Worm (Caenorhabditis elegans) whole organism, L1 larva: ENCODE measurements around the gene efhc-1.

Experiments used
- C04F5.9 ChIP-seq: sonication (generic microtip); optimal IDR thresholded peaks from 2 replicates; lab custom pipeline; 2016; ENCODE audit warnings: missing genetic modification characterization, missing compliant biosample characterization
- C34B4.2 ChIP-seq: sonication (generic microtip); optimal IDR thresholded peaks from 2 replicates; lab custom pipeline; 2017; ENCODE audit warnings: mild to moderate bottlenecking, missing genetic modification characterization, missing compliant biosample characterization
- alr-1 ChIP-seq: fragments of 200-800 bp; sonication (Bioruptor generic); optimal IDR thresholded peaks from 2 replicates; lab custom pipeline; 2018; ENCODE audit warnings: borderline replicate concordance, mild to moderate bottlenecking, missing genetic modification characterization, missing compliant biosample characterization
- blmp-1 ChIP-seq: fragments of 150-350 bp; optimal IDR thresholded peaks from 2 replicates; lab custom pipeline; 2014; ENCODE audit warnings: missing biosample characterization, missing genetic modification characterization
- ceh-82 ChIP-seq, 3 experiments: fragments of 150-350 bp in 1 of 3; sonication (generic microtip) in 2 of 3; optimal IDR thresholded peaks; 2 replicates each; lab custom pipeline; 2014 to 2017; ENCODE audit warnings: missing biosample characterization in 3 of 3, missing genetic modification characterization in 3 of 3
- ceh-88 ChIP-seq: fragments of 200-800 bp; sonication (Bioruptor generic); IDR thresholded peaks from 2 replicates; pipeline ENCODE4 v1.3.6; 2022; ENCODE audit warnings: missing genetic modification characterization, missing compliant biosample characterization
- ceh-90 ChIP-seq: sonication (generic microtip); optimal IDR thresholded peaks from 2 replicates; lab custom pipeline; 2016; ENCODE audit warnings: missing genetic modification characterization, missing compliant biosample characterization
- dpl-1 ChIP-seq, 3 experiments: fragments of 150-350 bp in 2 of 3; sonication (generic microtip) in 1 of 3; optimal IDR thresholded peaks; 2 replicates each; lab custom pipeline; 2014 to 2017; ENCODE audit warnings: missing biosample characterization in 3 of 3, missing genetic modification characterization in 3 of 3, missing genetic modification reagents in 3 of 3
- efl-1 ChIP-seq, 4 experiments: fragments of 150-350 bp; optimal IDR thresholded peaks in 3 of 4; peaks in 1 of 4; 1 replicate in 1 of 4; 2 replicates in 3 of 4; lab custom pipeline; 2014; ENCODE audit warnings: missing biosample characterization in 2 of 4, missing genetic modification characterization in 2 of 4, missing genetic modification reagents in 2 of 4
- egl-13 ChIP-seq: sonication (generic microtip); optimal IDR thresholded peaks from 2 replicates; lab custom pipeline; 2016; ENCODE audit warnings: missing genotype, missing genetic modification reagents, missing genetic modification characterization, missing compliant biosample characterization
- elt-2 ChIP-seq: sonication (generic microtip); optimal IDR thresholded peaks from 2 replicates; lab custom pipeline; 2016; ENCODE audit warnings: missing genetic modification characterization, mild to moderate bottlenecking, inconsistent platforms, missing compliant biosample characterization, missing genetic modification reagents
- elt-3 ChIP-seq, 6 experiments: fragments of 150-350 bp in 1 of 6; sonication (generic microtip); optimal IDR thresholded peaks; 2 replicates each; lab custom pipeline; 2017 to 2018; ENCODE audit warnings: missing biosample characterization in 6 of 6, missing genetic modification characterization in 6 of 6, inconsistent platforms in 1 of 6
- ets-5 ChIP-seq: fragments of 200-800 bp; sonication (Bioruptor generic); IDR thresholded peaks from 2 replicates; pipeline ENCODE4 v1.3.6; 2022; ENCODE audit warnings: missing genetic modification characterization, missing compliant biosample characterization
- fkh-10 ChIP-seq: sonication (generic microtip); optimal IDR thresholded peaks from 2 replicates; lab custom pipeline; 2017; ENCODE audit warnings: missing biosample characterization, missing genetic modification reagents, missing genetic modification characterization
- fkh-4 ChIP-seq: sonication (generic microtip); optimal IDR thresholded peaks from 2 replicates; lab custom pipeline; 2016; ENCODE audit warnings: missing compliant biosample characterization, missing genetic modification characterization, borderline replicate concordance
- grh-1 ChIP-seq: fragments of 200-800 bp; sonication (Bioruptor generic); IDR thresholded peaks from 2 replicates; pipeline ENCODE4 v1.3.6; 2022; ENCODE audit warnings: missing genetic modification reagents, missing genetic modification characterization, missing compliant biosample characterization
- hlh-17 ChIP-seq: fragments of 200-800 bp; sonication (Bioruptor generic); optimal IDR thresholded peaks from 2 replicates; lab custom pipeline; 2018; ENCODE audit warnings: missing genetic modification characterization, mild to moderate bottlenecking, missing compliant biosample characterization, moderate library complexity, borderline replicate concordance
- hlh-4 ChIP-seq: sonication (generic microtip); optimal IDR thresholded peaks from 2 replicates; lab custom pipeline; 2016; ENCODE audit warnings: mild to moderate bottlenecking, missing genetic modification characterization, missing compliant biosample characterization
- isw-1 ChIP-seq: fragments of 200-800 bp; sonication (Bioruptor generic); IDR thresholded peaks from 2 replicates; pipeline ENCODE4 v1.3.6; 2022; ENCODE audit warnings: missing genetic modification characterization, missing compliant biosample characterization
- jun-1 ChIP-seq: fragments of 150-350 bp; optimal IDR thresholded peaks from 2 replicates; lab custom pipeline; 2014; ENCODE audit warnings: missing biosample characterization, missing genetic modification reagents, missing genetic modification characterization
- lin-13 ChIP-seq: fragments of 150-350 bp; optimal IDR thresholded peaks from 2 replicates; lab custom pipeline; 2014; ENCODE audit warnings: missing biosample characterization, missing genetic modification reagents, missing genetic modification characterization
- lin-35 ChIP-seq, 2 experiments: fragments of 150-350 bp; optimal IDR thresholded peaks; 2 replicates each; lab custom pipeline; 2014; ENCODE audit warnings: missing biosample characterization in 2 of 2, missing genetic modification characterization in 2 of 2, missing genetic modification reagents in 2 of 2
- lsy-2 ChIP-seq, 2 experiments: fragments of 150-350 bp; optimal IDR thresholded peaks; 2 replicates each; lab custom pipeline; 2014; ENCODE audit warnings: missing biosample characterization in 2 of 2, missing genetic modification characterization in 2 of 2
- mab-9 ChIP-seq: fragments of 200-800 bp; sonication (Bioruptor generic); IDR thresholded peaks from 2 replicates; pipeline ENCODE4 v1.3.6; 2022; ENCODE audit warnings: missing genetic modification reagents, missing genetic modification characterization, missing compliant biosample characterization
- mdl-1 ChIP-seq, 2 experiments: fragments of 150-350 bp; optimal IDR thresholded peaks; 2 replicates each; lab custom pipeline; 2014 to 2017; ENCODE audit warnings: missing biosample characterization in 2 of 2, missing genetic modification characterization in 2 of 2, inconsistent platforms in 1 of 2
- nhr-11 ChIP-seq: fragments of 150-350 bp; optimal IDR thresholded peaks from 2 replicates; lab custom pipeline; 2014; ENCODE audit warnings: missing biosample characterization, missing genetic modification characterization
- nhr-12 ChIP-seq: sonication (generic microtip); optimal IDR thresholded peaks from 2 replicates; lab custom pipeline; 2017; ENCODE audit warnings: missing biosample characterization, missing genetic modification characterization
- nhr-237 ChIP-seq: fragments of 150-350 bp; optimal IDR thresholded peaks from 2 replicates; lab custom pipeline; 2014; ENCODE audit warnings: missing biosample characterization, missing genetic modification characterization
- nhr-47 ChIP-seq: sonication (generic microtip); optimal IDR thresholded peaks from 2 replicates; lab custom pipeline; 2016; ENCODE audit warnings: mild to moderate bottlenecking, missing genetic modification characterization, moderate library complexity, missing compliant biosample characterization
- nhr-77 ChIP-seq: fragments of 150-350 bp; optimal IDR thresholded peaks from 2 replicates; lab custom pipeline; 2014; ENCODE audit warnings: missing biosample characterization, missing genetic modification characterization
- nhr-85 ChIP-seq: sonication (generic microtip); peaks from one replicate; lab custom pipeline; 2016; ENCODE audit warnings: missing genetic modification characterization, inconsistent platforms, missing compliant biosample characterization
- pag-3 ChIP-seq: sonication (generic microtip); optimal IDR thresholded peaks from 2 replicates; lab custom pipeline; 2017; ENCODE audit warnings: missing genetic modification characterization, mild to moderate bottlenecking, missing compliant biosample characterization, antibody characterized with exemption, borderline replicate concordance; ENCODE audit not compliant: insufficient read depth
- pax-3 ChIP-seq: fragments of 200-800 bp; sonication (Bioruptor generic); optimal IDR thresholded peaks from 2 replicates; lab custom pipeline; 2018; ENCODE audit warnings: mild to moderate bottlenecking, missing genetic modification characterization, moderate library complexity, missing compliant biosample characterization
- pqm-1 ChIP-seq: sonication (generic microtip); optimal IDR thresholded peaks from 3 replicates; lab custom pipeline; 2017; ENCODE audit warnings: missing biosample characterization, missing genetic modification characterization
- skn-1 ChIP-seq: fragments of 150-350 bp; optimal IDR thresholded peaks from 2 replicates; lab custom pipeline; 2014; ENCODE audit warnings: missing biosample characterization, missing genetic modification characterization
- sox-4 ChIP-seq: sonication (generic microtip); optimal IDR thresholded peaks from 2 replicates; lab custom pipeline; 2016; ENCODE audit warnings: missing genetic modification characterization, missing compliant biosample characterization
- sptf-1 ChIP-seq: fragments of 150-350 bp; optimal IDR thresholded peaks from 2 replicates; lab custom pipeline; 2014; ENCODE audit warnings: missing biosample characterization, missing genetic modification characterization
- zag-1 ChIP-seq: fragments of 150-350 bp; optimal IDR thresholded peaks from 2 replicates; lab custom pipeline; 2014; ENCODE audit warnings: missing biosample characterization, missing genetic modification characterization
- ztf-11 ChIP-seq, 2 experiments: sonication (generic microtip); optimal IDR thresholded peaks; 2 replicates each; lab custom pipeline; 2016 to 2017; ENCODE audit warnings: missing genetic modification characterization in 2 of 2, missing biosample characterization in 1 of 2, missing compliant biosample characterization in 1 of 2

Gene efhc-1

DNA sequence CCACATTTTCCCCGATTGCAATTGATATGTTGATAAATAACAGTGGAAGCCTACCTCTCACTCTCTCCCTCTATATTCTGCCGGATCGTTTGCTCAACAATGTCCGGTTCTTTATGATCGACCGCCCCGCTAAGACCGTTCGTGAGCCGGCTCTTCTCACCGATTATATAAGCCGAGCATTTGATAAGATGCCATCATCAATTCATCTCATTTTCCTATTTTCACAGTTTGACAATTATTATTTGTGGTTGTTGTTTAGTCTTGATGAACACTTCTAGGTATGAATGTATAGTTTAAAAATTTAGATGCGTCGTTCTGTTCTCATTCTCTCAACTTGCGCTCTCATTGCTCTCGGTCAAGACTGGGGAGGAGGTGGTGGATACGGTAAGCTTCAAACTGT, 22.0 kb upstream of the efhc-1 start, which contains the start of gene idpa-3:
TSS of gene idpa-3 (plus strand) at position 301 of the 400 bp plus-strand sequence.
- TF ChIP-seq C04F5.9 (tag; lab: Kevin White, UChicago) (no peak), jun-1 (no peak), efl-1 (optimal IDR thresholded peaks at IDR 0.05; lab: Kevin White, UChicago) (no peak), efl-1 (GFP tag; optimal IDR thresholded peaks at IDR 0.05 in 1 of 2; lab: Kevin White, UChicago) (peak in 1 of 2 experiments; percentile 34)

DNA sequence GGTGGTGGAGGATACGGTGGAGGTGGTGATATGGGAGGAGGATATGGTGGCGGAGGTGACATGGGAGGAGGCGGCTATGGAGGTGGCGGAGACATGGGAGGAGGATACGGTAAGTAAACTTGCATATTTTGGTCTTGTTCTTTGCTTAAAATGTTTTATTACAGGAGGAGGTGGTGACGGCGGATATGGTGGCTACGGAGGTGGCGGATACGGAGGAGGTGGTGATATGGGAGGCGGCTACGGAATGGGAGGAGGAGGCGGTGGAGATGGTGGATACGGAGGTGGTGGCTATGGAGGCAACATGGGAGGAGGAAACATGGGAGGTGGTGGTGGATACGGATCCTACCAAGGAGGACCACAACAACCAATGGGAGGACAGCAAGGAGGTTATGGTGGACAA, 21.6 kb upstream of the efhc-1 start:
- TF ChIP-seq fkh-4 (tag; lab: Kevin White, UChicago) (no peak), ceh-88 (GFP tag; lab: Robert Waterston, UW) (no peak), isw-1 (GFP tag; lab: Robert Waterston, UW) (no peak), nhr-11 (no peak), ets-5 (GFP tag; lab: Robert Waterston, UW) (no peak), egl-13 (no peak), C34B4.2 (tag; lab: Kevin White, UChicago) (no peak), lsy-2 (tag; optimal IDR thresholded peaks at IDR 0.05; lab: Kevin White, UChicago) (no peak)

DNA sequence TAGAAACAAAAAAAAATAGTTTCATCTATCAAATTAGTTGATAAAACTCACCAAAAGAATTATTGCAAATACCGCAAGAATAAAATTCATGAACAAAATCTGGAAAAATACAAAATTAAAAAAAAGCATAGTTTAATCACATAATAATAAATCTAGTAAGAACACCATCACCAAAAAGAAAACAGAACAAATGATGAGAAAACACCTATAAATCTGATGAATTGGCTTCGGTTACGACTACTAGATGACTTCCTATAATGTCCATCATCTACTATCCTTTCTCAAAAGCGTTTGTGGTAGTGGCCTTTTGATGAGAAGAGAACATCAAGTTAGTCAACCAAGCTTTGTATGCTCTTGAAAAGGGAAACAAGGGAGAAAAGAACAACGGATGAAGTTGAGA, 20.1 kb upstream of the efhc-1 start, which contains the start of gene cut-5:
TSS of gene cut-5 (minus strand) at position 101 of the 400 bp plus-strand sequence.
- no peak for TF ChIP-seq fkh-10 (GFP tag; lab: Kevin White, UChicago)

DNA sequence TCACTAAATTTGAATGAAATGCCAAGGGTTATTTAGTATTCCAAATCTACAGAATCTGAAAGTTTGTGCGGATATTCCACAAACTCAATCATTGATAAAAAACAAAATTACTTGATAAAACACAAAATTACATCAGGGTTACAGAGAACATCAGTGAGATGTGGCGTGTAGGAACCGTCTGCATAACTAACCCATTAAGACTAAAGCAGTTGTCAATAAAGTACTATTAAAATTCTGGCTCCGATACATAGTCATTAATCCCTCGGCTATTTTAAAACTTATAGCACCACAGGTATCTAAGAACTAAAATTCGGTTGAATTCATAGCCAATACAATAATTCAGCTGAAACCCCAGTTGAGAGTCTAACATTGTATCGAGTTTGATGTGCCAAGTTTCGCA, 19.4 kb upstream of the efhc-1 start:
- TF ChIP-seq ets-5 (GFP tag; lab: Robert Waterston, UW) (no peak), nhr-11 (no peak), pag-3 (tag; lab: Kevin White, UChicago) (no peak), egl-13 (no peak), grh-1 (GFP tag; lab: Robert Waterston, UW) (no peak), lin-35 (GFP tag; optimal IDR thresholded peaks at IDR 0.05; lab: Kevin White, UChicago) (peak in 1 of 2 experiments; percentile 10)

DNA sequence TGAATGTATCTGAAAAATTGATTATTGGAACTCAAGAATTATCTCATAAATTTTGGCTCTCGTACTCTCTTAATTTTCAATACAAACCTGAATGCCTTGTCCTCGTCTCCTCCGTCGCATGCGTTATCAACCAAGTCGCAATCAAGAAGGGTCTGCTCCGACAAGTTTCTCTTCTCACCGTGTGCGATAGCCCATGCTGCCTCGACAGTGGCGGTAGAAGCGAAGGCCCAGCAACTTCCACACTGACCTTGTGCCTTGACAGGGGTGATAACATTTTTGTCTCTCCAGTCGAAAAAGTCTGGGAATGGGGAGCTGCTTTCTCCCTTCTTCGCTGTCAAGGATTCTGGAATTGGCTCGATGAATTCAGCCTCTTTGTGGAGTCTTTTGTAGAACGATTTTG, 18.1 kb upstream of the efhc-1 start:
- peak; percentile 43 for TF ChIP-seq pqm-1 (tag; lab: Kevin White, UChicago)
- TF ChIP-seq nhr-77 (tag; lab: Kevin White, UChicago) = no peak
- peak; percentile 38 for TF ChIP-seq elt-2
- TF ChIP-seq elt-3 (tag; optimal IDR thresholded peaks at IDR 0.05; lab: Kevin White, UChicago) = no peak
- TF ChIP-seq, all 84 proteins: peak for 2

DNA sequence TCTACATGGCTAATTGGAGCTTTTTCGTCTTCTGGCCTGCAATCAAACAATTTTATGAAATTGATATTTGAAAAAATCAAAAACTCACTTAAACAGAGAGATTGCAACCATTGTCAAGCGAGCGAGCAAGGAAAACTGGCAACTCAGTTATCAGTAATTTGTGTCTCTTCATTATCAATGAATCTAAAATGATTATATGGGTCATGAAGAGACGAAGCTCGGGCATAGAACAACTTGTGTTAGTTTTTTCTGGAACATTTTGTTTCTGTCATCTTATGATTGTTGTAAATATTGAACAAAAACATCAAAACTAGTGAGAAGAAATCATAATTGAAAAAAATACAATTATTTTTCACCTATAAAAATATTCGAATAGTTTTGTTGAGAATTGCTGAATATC, 17.2 kb upstream of the efhc-1 start, which contains the start of gene R07E3.1:
TSS of gene R07E3.1 (minus strand) at position 176 of the 400 bp plus-strand sequence.
- no peak for TF ChIP-seq fkh-4 (tag; lab: Kevin White, UChicago)
- no peak for TF ChIP-seq ceh-90
- no peak for TF ChIP-seq lin-13 (GFP tag; lab: Kevin White, UChicago)
- TF ChIP-seq jun-1 = no peak
- no peak for TF ChIP-seq pax-3 (tag; lab: Kevin White, UChicago)
- TF ChIP-seq ztf-11 (tag; optimal IDR thresholded peaks at IDR 0.05; lab: Kevin White, UChicago) = no peak
- TF ChIP-seq blmp-1 (tag; lab: Kevin White, UChicago) = no peak
- TF ChIP-seq elt-2 = peak; percentile 73
- TF ChIP-seq skn-1 = no peak

DNA sequence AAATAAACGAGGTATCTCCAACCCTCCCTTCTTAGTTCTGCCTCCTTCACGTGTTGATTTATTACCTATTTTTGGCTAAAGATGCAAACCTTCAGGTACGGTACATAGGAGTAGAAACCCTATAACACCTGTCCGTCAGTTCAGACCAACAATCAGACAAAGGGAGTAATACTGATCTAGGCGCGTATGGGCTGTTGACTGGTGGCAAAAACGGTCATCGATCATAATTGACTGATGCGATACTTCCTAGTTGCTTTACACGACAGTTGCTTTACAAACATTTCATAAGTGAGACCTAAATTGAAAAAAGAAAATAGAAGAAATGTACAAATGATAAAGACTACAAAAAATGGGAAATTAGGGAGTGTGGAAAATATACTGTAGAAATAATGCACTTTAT, 8.0 kb upstream of the efhc-1 start:
- TF ChIP-seq nhr-237 (tag; lab: Kevin White, UChicago) (no peak), ztf-11 (tag; optimal IDR thresholded peaks at IDR 0.05; lab: Kevin White, UChicago) (no peak), ceh-82 (tag; optimal IDR thresholded peaks at IDR 0.05; lab: Kevin White, UChicago) (no peak), sox-4 (no peak), sptf-1 (tag; lab: Kevin White, UChicago) (no peak), blmp-1 (tag; lab: Kevin White, UChicago) (peak; percentile 56), skn-1 (no peak), mdl-1 (tag; optimal IDR thresholded peaks at IDR 0.05; lab: Kevin White, UChicago) (no peak), dpl-1 (GFP tag; optimal IDR thresholded peaks at IDR 0.05; lab: Kevin White, UChicago) (no peak), alr-1 (tag; lab: Kevin White, UChicago) (no peak), nhr-12 (tag; lab: Kevin White, UChicago) (no peak), hlh-4 (tag; lab: Kevin White, UChicago) (no peak), nhr-47 (tag; lab: Kevin White, UChicago) (no peak), nhr-85 (peak; percentile 97), fkh-4 (tag; lab: Kevin White, UChicago) (no peak), mab-9 (GFP tag; lab: Robert Waterston, UW) (no peak), zag-1 (tag; lab: Kevin White, UChicago) (no peak), hlh-17 (GFP tag; lab: Kevin White, UChicago) (no peak), grh-1 (GFP tag; lab: Robert Waterston, UW) (no peak)
